Fruit fly (Drosophila melanogaster) whole organism, embryonic: Measurements from ENCODE around the gene CG31926.

Experiments
- ATbp ChIP-seq: fragments of 200-800 bp; sonication (Bioruptor generic); optimal IDR thresholded peaks from 2 replicates; lab custom pipeline; 2017; ENCODE audit warnings: missing biosample characterization, mild to moderate bottlenecking, missing genetic modification characterization, missing genetic modification reagents
- Blimp-1 ChIP-seq: fragments of 200-800 bp; sonication (Bioruptor generic); optimal IDR thresholded peaks from 3 replicates; lab custom pipeline; 2018; ENCODE audit warnings: missing biosample characterization, missing genetic modification characterization, mild to moderate bottlenecking, moderate library complexity, missing genetic modification reagents
- CG13287 ChIP-seq: fragments of 200-800 bp; sonication (Bioruptor generic); IDR thresholded peaks from 2 replicates; pipeline ENCODE4 v1.3.6; 2022; ENCODE audit warnings: missing biosample characterization, missing genetic modification characterization; ENCODE audit not compliant: partially characterized antibody
- CG14667 ChIP-seq: fragments of 200-800 bp; sonication (Bioruptor generic); IDR thresholded peaks from 2 replicates; pipeline ENCODE4 v1.3.6; 2022; ENCODE audit warnings: missing biosample characterization, missing genetic modification characterization
- CG14710 ChIP-seq: fragments of 200-800 bp; sonication (Bioruptor generic); optimal IDR thresholded peaks from 3 replicates; lab custom pipeline; 2019; ENCODE audit warnings: missing biosample characterization, mild to moderate bottlenecking, missing genetic modification characterization, moderate library complexity
- CG15269 ChIP-seq: fragments of 200-800 bp; sonication (Bioruptor generic); optimal IDR thresholded peaks from 2 replicates; lab custom pipeline; 2018; ENCODE audit warnings: missing biosample characterization, mild to moderate bottlenecking, missing genetic modification characterization, moderate library complexity
- CG16815 ChIP-seq: fragments of 200-800 bp; sonication (Bioruptor generic); optimal IDR thresholded peaks from 3 replicates; lab custom pipeline; 2017; ENCODE audit warnings: missing biosample characterization, mild to moderate bottlenecking, missing genetic modification characterization
- CG17385 ChIP-seq: fragments of 200-800 bp; sonication (Bioruptor generic); optimal IDR thresholded peaks from 3 replicates; lab custom pipeline; 2018; ENCODE audit warnings: missing biosample characterization, mild to moderate bottlenecking, missing genetic modification characterization
- CG1792 ChIP-seq: fragments of 200-800 bp; sonication (Bioruptor generic); optimal IDR thresholded peaks from 2 replicates; lab custom pipeline; 2016; ENCODE audit warnings: missing biosample characterization, missing genetic modification characterization
- CG2678 ChIP-seq: fragments of 200-800 bp; sonication (Bioruptor generic); optimal IDR thresholded peaks from 3 replicates; lab custom pipeline; 2019; ENCODE audit warnings: missing biosample characterization, mild to moderate bottlenecking, missing genetic modification characterization, moderate library complexity
- CG2889 ChIP-seq: fragments of 200-800 bp; sonication (Bioruptor generic); IDR thresholded peaks from 3 replicates; pipeline ENCODE4 v1.3.6; 2022; ENCODE audit warnings: missing biosample characterization, missing genetic modification characterization
- CG30020 ChIP-seq: fragments of 200-800 bp; optimal IDR thresholded peaks from 2 replicates; lab custom pipeline; 2019; ENCODE audit warnings: missing biosample characterization, mild to moderate bottlenecking, missing genetic modification characterization, moderate library complexity
- CG43689 ChIP-seq: fragments of 200-800 bp; sonication (Bioruptor generic); IDR thresholded peaks from 2 replicates; pipeline ENCODE4 v1.3.6; 2022; ENCODE audit warnings: missing biosample characterization, missing genetic modification characterization
- CG7987 ChIP-seq: fragments of 200-800 bp; sonication (Bioruptor generic); optimal IDR thresholded peaks from 2 replicates; lab custom pipeline; 2018; ENCODE audit warnings: missing biosample characterization, mild to moderate bottlenecking, missing genetic modification characterization, moderate library complexity
- CG8281 ChIP-seq: fragments of 200-800 bp; sonication (Bioruptor generic); optimal IDR thresholded peaks from 2 replicates; lab custom pipeline; 2018; ENCODE audit warnings: missing biosample characterization, mild to moderate bottlenecking, missing genetic modification characterization, moderate library complexity
- CG8388 ChIP-seq: fragments of 200-800 bp; sonication (Bioruptor generic); optimal IDR thresholded peaks from 2 replicates; lab custom pipeline; 2019; ENCODE audit warnings: missing biosample characterization, mild to moderate bottlenecking, missing genetic modification characterization, moderate library complexity
- CG9609 ChIP-seq: fragments of 200-800 bp; sonication (Bioruptor generic); optimal IDR thresholded peaks from 3 replicates; lab custom pipeline; 2016; ENCODE audit warnings: missing biosample characterization, missing genetic modification characterization
- CoRest ChIP-seq: fragments of 200-800 bp; sonication (Bioruptor generic); optimal IDR thresholded peaks from 3 replicates; lab custom pipeline; 2018; ENCODE audit warnings: missing biosample characterization, mild to moderate bottlenecking, missing genetic modification characterization, moderate library complexity
- Deaf1 ChIP-seq: fragments of 200-800 bp; optimal IDR thresholded peaks from 3 replicates; lab custom pipeline; 2019; ENCODE audit warnings: missing biosample characterization, mild to moderate bottlenecking, missing genetic modification characterization, moderate library complexity
- Dip3 ChIP-seq: fragments of 200-800 bp; sonication (Bioruptor generic); optimal IDR thresholded peaks from 3 replicates; lab custom pipeline; 2016; ENCODE audit warnings: missing biosample characterization, missing genetic modification characterization
- E2f1 ChIP-seq: fragments of 200-800 bp; sonication (Bioruptor generic); IDR thresholded peaks from 2 replicates; pipeline ENCODE4 v1.3.6; 2022; ENCODE audit warnings: missing biosample characterization, missing genetic modification characterization
- Ets97D ChIP-seq: fragments of 200-800 bp; sonication (Bioruptor generic); optimal IDR thresholded peaks from 3 replicates; lab custom pipeline; 2016; ENCODE audit warnings: missing biosample characterization, missing genetic modification characterization
- Hr78 ChIP-seq, 2 experiments: fragments of 200-800 bp in 1 of 2; fragments of >200 bp in 1 of 2; sonication (Bioruptor generic) in 1 of 2; optimal IDR thresholded peaks; 2 replicates each; lab custom pipeline; 2017 to 2019; ENCODE audit warnings: missing biosample characterization in 2 of 2, missing genetic modification characterization in 2 of 2, mild to moderate bottlenecking in 1 of 2, moderate library complexity in 1 of 2
- Lpt ChIP-seq: fragments of >200 bp; optimal IDR thresholded peaks from 2 replicates; lab custom pipeline; 2018; ENCODE audit warnings: missing biosample characterization, missing genetic modification characterization
- Optix ChIP-seq: fragments of 200-800 bp; sonication (Bioruptor generic); IDR thresholded peaks from 3 replicates; pipeline ENCODE4 v1.3.6; 2022; ENCODE audit warnings: missing biosample characterization, missing genetic modification characterization
- Pdp1 ChIP-seq, 2 experiments: fragments of 200-800 bp; sonication (Bioruptor generic); optimal IDR thresholded peaks; 3 replicates each; lab custom pipeline; 2016; ENCODE audit warnings: missing biosample characterization in 2 of 2, missing genetic modification characterization in 2 of 2, mild to moderate bottlenecking in 1 of 2, moderate library complexity in 1 of 2
- Spps ChIP-seq: fragments of 200-800 bp; sonication (Bioruptor generic); optimal IDR thresholded peaks from 2 replicates; lab custom pipeline; 2018; ENCODE audit warnings: missing biosample characterization, mild to moderate bottlenecking, missing genetic modification characterization
- az2 ChIP-seq: fragments of 200-800 bp; sonication (Bioruptor generic); optimal IDR thresholded peaks from 3 replicates; lab custom pipeline; 2016; ENCODE audit warnings: missing biosample characterization, missing genetic modification characterization
- chm ChIP-seq: fragments of 200-800 bp; sonication (Bioruptor generic); IDR thresholded peaks from 2 replicates; pipeline ENCODE4 v1.3.6; 2022; ENCODE audit warnings: missing biosample characterization, missing genetic modification characterization
- disco-r ChIP-seq: fragments of 200-800 bp; sonication (Bioruptor generic); optimal IDR thresholded peaks from 2 replicates; lab custom pipeline; 2016; ENCODE audit warnings: missing biosample characterization, missing genetic modification characterization
- fd102C ChIP-seq: fragments of 200-800 bp; sonication (Bioruptor generic); optimal IDR thresholded peaks from 2 replicates; lab custom pipeline; 2018; ENCODE audit warnings: missing biosample characterization, mild to moderate bottlenecking, missing genetic modification characterization, moderate library complexity
- hb ChIP-seq: fragments of 200-800 bp; sonication (Bioruptor generic); IDR thresholded peaks from 3 replicates; pipeline ENCODE4 v1.3.6; 2022; ENCODE audit warnings: missing biosample characterization, missing genetic modification characterization; ENCODE audit not compliant: partially characterized antibody
- kay ChIP-seq: fragments of 200-800 bp; sonication (Bioruptor generic); optimal IDR thresholded peaks from 2 replicates; lab custom pipeline; 2016; ENCODE audit warnings: missing biosample characterization, missing genetic modification characterization
- ken ChIP-seq: fragments of 200-800 bp; sonication (Bioruptor generic); IDR thresholded peaks from 3 replicates; pipeline ENCODE4 v1.3.6; 2022; ENCODE audit warnings: missing biosample characterization, missing genetic modification characterization
- klu ChIP-seq: fragments of 200-800 bp; sonication (Bioruptor generic); IDR thresholded peaks from 2 replicates; pipeline ENCODE4 v1.3.6; 2022; ENCODE audit warnings: missing biosample characterization, missing genetic modification characterization
- mam ChIP-seq: fragments of 200-800 bp; sonication (Bioruptor generic); optimal IDR thresholded peaks from 3 replicates; lab custom pipeline; 2016; ENCODE audit warnings: missing biosample characterization, missing genetic modification characterization
- nmo ChIP-seq: fragments of 200-800 bp; sonication (Bioruptor generic); optimal IDR thresholded peaks from 2 replicates; lab custom pipeline; 2018; ENCODE audit warnings: missing biosample characterization, mild to moderate bottlenecking, missing genetic modification characterization, moderate library complexity
- phol ChIP-seq: fragments of 200-800 bp; sonication (Bioruptor generic); optimal IDR thresholded peaks from 3 replicates; lab custom pipeline; 2018; ENCODE audit warnings: missing biosample characterization, mild to moderate bottlenecking, missing genetic modification characterization, moderate library complexity
- prd ChIP-seq, 3 experiments: fragments of >200 bp in 2 of 3; fragments of 200-800 bp in 1 of 3; sonication (Bioruptor generic) in 1 of 3; optimal IDR thresholded peaks in 2 of 3; IDR thresholded peaks in 1 of 3; 2 replicates in 2 of 3; 3 replicates in 1 of 3; pipeline versions ENCODE4 v1.3.6 to Lab custom; 2017 to 2022; ENCODE audit warnings: missing biosample characterization in 1 of 3, missing genetic modification characterization in 1 of 3
- pros ChIP-seq: fragments of 200-800 bp; sonication (Bioruptor generic); optimal IDR thresholded peaks from 3 replicates; lab custom pipeline; 2019; ENCODE audit warnings: missing biosample characterization, mild to moderate bottlenecking, missing genetic modification characterization, moderate library complexity
- psq ChIP-seq: fragments of 200-800 bp; sonication (Bioruptor generic); optimal IDR thresholded peaks from 2 replicates; lab custom pipeline; 2017; ENCODE audit warnings: missing biosample characterization, missing genetic modification characterization
- rib ChIP-seq: fragments of 200-800 bp; sonication (Bioruptor generic); IDR thresholded peaks from 2 replicates; pipeline ENCODE4 v1.3.6; 2022; ENCODE audit warnings: missing biosample characterization, missing genetic modification characterization
- slp2 ChIP-seq: fragments of 200-800 bp; sonication (Bioruptor generic); optimal IDR thresholded peaks from 2 replicates; lab custom pipeline; 2016; ENCODE audit warnings: missing biosample characterization, missing genetic modification characterization
- so ChIP-seq: fragments of 200-800 bp; sonication (Bioruptor generic); IDR thresholded peaks from 3 replicates; pipeline ENCODE4 v1.3.6; 2022; ENCODE audit warnings: missing biosample characterization, missing genetic modification characterization
- ssp ChIP-seq: fragments of 200-800 bp; sonication (Bioruptor generic); IDR thresholded peaks from 2 replicates; pipeline ENCODE4 v1.3.6; 2022; ENCODE audit warnings: missing biosample characterization, missing genetic modification characterization
- stwl ChIP-seq: fragments of 200-800 bp; sonication (Bioruptor generic); optimal IDR thresholded peaks from 3 replicates; lab custom pipeline; 2018; ENCODE audit warnings: missing biosample characterization, mild to moderate bottlenecking, missing genetic modification characterization, moderate library complexity
- tgo ChIP-seq: fragments of 200-800 bp; sonication (Bioruptor generic); IDR thresholded peaks from 3 replicates; pipeline ENCODE4 v1.3.6; 2022; ENCODE audit warnings: missing biosample characterization, missing genetic modification characterization
- zen2 ChIP-seq: fragments of 200-800 bp; sonication (Bioruptor generic); IDR thresholded peaks from 3 replicates; pipeline ENCODE4 v1.3.6; 2022; ENCODE audit warnings: missing biosample characterization, missing genetic modification characterization; ENCODE audit not compliant: partially characterized antibody
- zfh1 ChIP-seq: fragments of 200-800 bp; sonication (Bioruptor generic); IDR thresholded peaks from 3 replicates; pipeline ENCODE4 v1.3.6; 2022; ENCODE audit warnings: missing biosample characterization, missing genetic modification characterization

CG31926 gene

dm6 chr2L:1462136-1462535, 33.1 kb upstream of the CG31926 start (continued):
- TF ChIP-seq CG14710 (tag; lab: Kevin White, UChicago) (peak; percentile 61), psq (no peak), zfh1 (GFP tag; lab: Robert Waterston, UW) (peak; percentile 86), ken (GFP tag; lab: Robert Waterston, UW) (peak; percentile 45; the same call in 2 of the 3 replicates), klu (GFP tag; lab: Robert Waterston, UW) (0 out of 2 replicates have a peak, but pooled peaks have one; percentile 13), CG15269 (tag; lab: Kevin White, UChicago) (peak; percentile 3), hb (GFP tag; lab: Robert Waterston, UW) (peak; percentile 69; the same call in 2 of the 3 replicates), CG1792 (GFP tag; lab: Kevin White, UChicago) (no peak), E2f1 (peak; percentile 34), chm (GFP tag; lab: Robert Waterston, UW) (peak; percentile 63; the same call in 1 of the 2 replicates), Optix (no peak), CG8281 (tag; lab: Kevin White, UChicago) (no peak), CG30020 (peak; percentile 7), ATbp (GFP tag; lab: Kevin White, UChicago) (peak; percentile 11), tgo (GFP tag; lab: Robert Waterston, UW) (peak; percentile 38; the same call in 1 of the 3 replicates), disco-r (GFP tag; lab: Kevin White, UChicago) (no peak), stwl (peak; percentile 44), phol (tag; lab: Kevin White, UChicago) (peak; percentile 48), zen2 (GFP tag; lab: Robert Waterston, UW) (no peak), Pdp1 (GFP tag; optimal IDR thresholded peaks at IDR 0.05; lab: Kevin White, UChicago) (peak; percentile 18 to 46), CG8388 (GFP tag; lab: Kevin White, UChicago) (peak; percentile 21), pros (GFP tag; lab: Kevin White, UChicago) (peak; percentile 22), CG2678 (peak; percentile 17), Dip3 (GFP tag; lab: Kevin White, UChicago) (no peak), CG17385 (GFP tag; lab: Kevin White, UChicago) (peak; percentile 39), rib (GFP tag; lab: Robert Waterston, UW) (no peak), CG14667 (GFP tag; lab: Robert Waterston, UW) (peak; percentile 50; the same call in 1 of the 2 replicates), prd (optimal IDR thresholded peaks at IDR 0.05; lab: Kevin White, UChicago) (no peak), prd (GFP tag; IDR thresholded peaks at IDR 0.05; lab: Robert Waterston, UW) (peak; percentile 84), az2 (GFP tag; lab: Kevin White, UChicago) (peak; percentile 50), so (GFP tag; lab: Robert Waterston, UW) (peak; percentile 54; the same call in 1 of the 3 replicates), CG16815 (GFP tag; lab: Kevin White, UChicago) (peak; percentile 78), Blimp-1 (GFP tag; lab: Kevin White, UChicago) (peak; percentile 37), slp2 (GFP tag; lab: Kevin White, UChicago) (peak; percentile 19), CoRest (tag; lab: Kevin White, UChicago) (peak; percentile 31), Hr78 (GFP tag; optimal IDR thresholded peaks at IDR 0.05; lab: Kevin White, UChicago) (no peak), CG9609 (peak; percentile 38), Spps (tag; lab: Kevin White, UChicago) (peak; percentile 17), Lpt (GFP tag; lab: Kevin White, UChicago) (no peak), CG43689 (no peak), nmo (GFP tag; lab: Kevin White, UChicago) (peak; percentile 37), Deaf1 (tag; lab: Kevin White, UChicago) (peak; percentile 7), mam (GFP tag; lab: Kevin White, UChicago) (no peak), fd102C (GFP tag; lab: Kevin White, UChicago) (peak; percentile 25), kay (GFP tag; lab: Kevin White, UChicago) (no peak), CG13287 (GFP tag; lab: Robert Waterston, UW) (0 out of 2 replicates have a peak, but pooled peaks have one; percentile 22), Ets97D (GFP tag; lab: Kevin White, UChicago) (no peak), CG7987 (GFP tag; lab: Kevin White, UChicago) (no peak), CG2889 (GFP tag; lab: Robert Waterston, UW) (no peak), ssp (GFP tag; lab: Robert Waterston, UW) (peak; percentile 51)
